Worm (Caenorhabditis elegans) whole organism, L3 larva: ENCODE data around the gene R74.8.

Experiments used
- R02D3.7 ChIP-seq: fragments of 150-350 bp; optimal IDR thresholded peaks from 2 replicates; lab custom pipeline; 2014; ENCODE audit warnings: missing biosample characterization, missing genetic modification characterization
- ZK546.5 ChIP-seq: sonication (generic microtip); optimal IDR thresholded peaks from 2 replicates; lab custom pipeline; 2017; ENCODE audit warnings: missing biosample characterization, missing genetic modification characterization
- aly-2 ChIP-seq: fragments of 150-350 bp; optimal IDR thresholded peaks from 2 replicates; lab custom pipeline; 2014; ENCODE audit warnings: missing biosample characterization, missing genetic modification characterization
- ama-1 ChIP-seq: fragments of 150-350 bp; optimal IDR thresholded peaks from 2 replicates; lab custom pipeline; 2018
- ceh-16 ChIP-seq: sonication (generic microtip); optimal IDR thresholded peaks from 2 replicates; lab custom pipeline; 2017; ENCODE audit warnings: missing biosample characterization, missing genetic modification characterization
- ceh-28 ChIP-seq: fragments of 150-350 bp; optimal IDR thresholded peaks from 2 replicates; lab custom pipeline; 2014; ENCODE audit warnings: missing biosample characterization, missing genetic modification reagents, missing genetic modification characterization
- ceh-9 ChIP-seq: sonication (generic microtip); optimal IDR thresholded peaks from 2 replicates; lab custom pipeline; 2018; ENCODE audit warnings: missing biosample characterization, missing genetic modification characterization
- daf-12 ChIP-seq: fragments of 150-350 bp; optimal IDR thresholded peaks from 2 replicates; lab custom pipeline; 2014; ENCODE audit warnings: missing biosample characterization, missing genetic modification reagents, missing genetic modification characterization
- egl-27 ChIP-seq: sonication (generic microtip); optimal IDR thresholded peaks from 4 replicates; lab custom pipeline; 2017; ENCODE audit warnings: missing biosample characterization, missing genetic modification reagents, missing genetic modification characterization
- egl-5 ChIP-seq: fragments of 150-350 bp; optimal IDR thresholded peaks from 2 replicates; lab custom pipeline; 2017; ENCODE audit warnings: missing biosample characterization, missing genetic modification reagents, missing genetic modification characterization, inconsistent platforms
- elt-1 ChIP-seq: fragments of 150-350 bp; optimal IDR thresholded peaks from 2 replicates; lab custom pipeline; 2014; ENCODE audit warnings: missing biosample characterization, missing genetic modification characterization
- elt-2 ChIP-seq: sonication (generic microtip); optimal IDR thresholded peaks from 2 replicates; lab custom pipeline; 2016; ENCODE audit warnings: missing genetic modification reagents, mild to moderate bottlenecking, missing genetic modification characterization, missing compliant biosample characterization
- elt-3 ChIP-seq, 3 experiments: fragments of 150-350 bp in 1 of 3; sonication (generic microtip) in 2 of 3; optimal IDR thresholded peaks; 2 replicates in 2 of 3; 4 replicates in 1 of 3; lab custom pipeline; 2014 to 2017; ENCODE audit warnings: missing biosample characterization in 3 of 3, missing genetic modification characterization in 3 of 3
- eor-1 ChIP-seq, 2 experiments: fragments of 150-350 bp; optimal IDR thresholded peaks; 2 replicates each; lab custom pipeline; 2014 to 2018; ENCODE audit warnings: missing biosample characterization in 2 of 2, missing genetic modification characterization in 2 of 2
- fkh-10 ChIP-seq: sonication (generic microtip); optimal IDR thresholded peaks from 2 replicates; lab custom pipeline; 2017; ENCODE audit warnings: missing biosample characterization, missing genetic modification reagents, missing genetic modification characterization
- fkh-2 ChIP-seq: fragments of 150-350 bp; optimal IDR thresholded peaks from 2 replicates; lab custom pipeline; 2014; ENCODE audit warnings: missing biosample characterization, missing genetic modification reagents, missing genetic modification characterization
- fos-1 ChIP-seq: fragments of 150-350 bp; optimal IDR thresholded peaks from 2 replicates; lab custom pipeline; 2014; ENCODE audit warnings: missing biosample characterization, missing genetic modification characterization
- lin-39 ChIP-seq: fragments of 150-350 bp; optimal IDR thresholded peaks from 2 replicates; lab custom pipeline; 2018; ENCODE audit warnings: missing biosample characterization, missing genetic modification reagents, missing genetic modification characterization
- lsy-12 ChIP-seq: sonication (generic microtip); optimal IDR thresholded peaks from 2 replicates; lab custom pipeline; 2016; ENCODE audit warnings: mild to moderate bottlenecking, missing genetic modification characterization, missing compliant biosample characterization
- mdl-1 ChIP-seq: fragments of 150-350 bp; optimal IDR thresholded peaks from 2 replicates; lab custom pipeline; 2014; ENCODE audit warnings: missing biosample characterization, missing genetic modification characterization
- mml-1 ChIP-seq: fragments of 150-350 bp; sonication (generic microtip); optimal IDR thresholded peaks from 3 replicates; lab custom pipeline; 2014; ENCODE audit warnings: missing biosample characterization, missing genetic modification characterization
- nfya-1 ChIP-seq: sonication (generic microtip); optimal IDR thresholded peaks from 2 replicates; lab custom pipeline; 2017; ENCODE audit warnings: missing genetic modification characterization, mild to moderate bottlenecking, missing compliant biosample characterization, antibody characterized with exemption, moderate library complexity; ENCODE audit not compliant: insufficient read depth
- nhr-12 ChIP-seq: fragments of 150-350 bp; optimal IDR thresholded peaks from 2 replicates; lab custom pipeline; 2014; ENCODE audit warnings: missing biosample characterization, missing genetic modification characterization
- nhr-23 ChIP-seq: fragments of 150-350 bp; optimal IDR thresholded peaks from 2 replicates; lab custom pipeline; 2014; ENCODE audit warnings: missing biosample characterization, missing genetic modification reagents, missing genetic modification characterization
- nhr-237 ChIP-seq: fragments of 150-350 bp; optimal IDR thresholded peaks from 2 replicates; lab custom pipeline; 2014; ENCODE audit warnings: missing biosample characterization, missing genetic modification characterization
- nhr-25 ChIP-seq: sonication (generic microtip); optimal IDR thresholded peaks from 2 replicates; lab custom pipeline; 2017; ENCODE audit warnings: missing biosample characterization, missing genetic modification characterization
- nhr-28 ChIP-seq: fragments of 150-350 bp; optimal IDR thresholded peaks from 2 replicates; lab custom pipeline; 2014; ENCODE audit warnings: missing biosample characterization, missing genetic modification characterization
- nhr-43 ChIP-seq: sonication (generic microtip); optimal IDR thresholded peaks from 2 replicates; lab custom pipeline; 2016; ENCODE audit warnings: mild to moderate bottlenecking, missing genetic modification characterization, missing compliant biosample characterization; ENCODE audit not compliant: poor library complexity, severe bottlenecking
- nhr-67 ChIP-seq: fragments of 150-350 bp; optimal IDR thresholded peaks from 2 replicates; lab custom pipeline; 2014; ENCODE audit warnings: missing biosample characterization, missing genetic modification characterization
- nhr-76 ChIP-seq: fragments of 150-350 bp; sonication (generic microtip); optimal IDR thresholded peaks from 5 replicates; lab custom pipeline; 2014; ENCODE audit warnings: missing biosample characterization, missing genetic modification characterization
- nhr-77 ChIP-seq: fragments of 150-350 bp; optimal IDR thresholded peaks from 2 replicates; lab custom pipeline; 2014; ENCODE audit warnings: missing biosample characterization, missing genetic modification characterization
- pha-4 ChIP-seq: fragments of 150-350 bp; optimal IDR thresholded peaks from 2 replicates; lab custom pipeline; 2014; ENCODE audit warnings: missing biosample characterization, missing genetic modification reagents, missing genetic modification characterization
- pqm-1 ChIP-seq: fragments of 150-350 bp; optimal IDR thresholded peaks from 2 replicates; lab custom pipeline; 2017; ENCODE audit warnings: missing biosample characterization, missing genetic modification characterization, inconsistent platforms
- sea-2 ChIP-seq: fragments of 150-350 bp; sonication (generic microtip); optimal IDR thresholded peaks from 4 replicates; lab custom pipeline; 2014; ENCODE audit warnings: missing biosample characterization, missing genetic modification reagents, missing genetic modification characterization
- snpc-4 ChIP-seq: fragments of 150-350 bp; optimal IDR thresholded peaks from 2 replicates; lab custom pipeline; 2014; ENCODE audit warnings: missing biosample characterization, missing genetic modification characterization
- tbx-2 ChIP-seq: sonication (generic microtip); optimal IDR thresholded peaks from 2 replicates; lab custom pipeline; 2016; ENCODE audit warnings: mild to moderate bottlenecking, missing genetic modification characterization, missing compliant biosample characterization
- unc-39 ChIP-seq: sonication (generic microtip); optimal IDR thresholded peaks from 4 replicates; lab custom pipeline; 2017; ENCODE audit warnings: missing biosample characterization, missing genetic modification characterization
- unc-62 ChIP-seq: fragments of 150-350 bp; sonication (generic microtip); optimal IDR thresholded peaks from 4 replicates; lab custom pipeline; 2014; ENCODE audit warnings: missing biosample characterization, missing genetic modification reagents, missing genetic modification characterization
- zag-1 ChIP-seq: fragments of 150-350 bp; optimal IDR thresholded peaks from 2 replicates; lab custom pipeline; 2014; ENCODE audit warnings: missing biosample characterization, missing genetic modification characterization
- ztf-11 ChIP-seq: fragments of 150-350 bp; optimal IDR thresholded peaks from 2 replicates; lab custom pipeline; 2014; ENCODE audit warnings: missing biosample characterization, missing genetic modification characterization
- ztf-4 ChIP-seq: fragments of 150-350 bp; optimal IDR thresholded peaks from 2 replicates; lab custom pipeline; 2014; ENCODE audit warnings: missing biosample characterization, missing genetic modification characterization

R74.8 gene

DNA sequence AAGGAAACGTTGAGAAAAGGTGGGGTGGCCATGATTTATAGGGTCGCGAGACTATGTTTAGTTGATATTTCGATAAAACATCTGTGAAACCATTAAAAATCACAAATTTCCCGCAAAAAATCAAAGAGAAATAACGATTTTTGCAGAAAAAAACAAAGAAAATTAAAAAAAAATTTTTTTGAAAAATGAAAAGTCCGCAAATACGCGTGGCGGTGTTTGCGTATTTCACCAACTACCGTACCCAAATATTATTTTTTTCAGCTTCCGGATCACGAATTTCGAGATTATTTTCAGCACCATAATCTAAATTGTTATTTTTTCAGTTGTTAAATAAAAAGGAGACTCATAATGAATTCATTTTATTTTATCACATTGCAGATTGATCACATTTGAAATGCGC is 24.0 kb downstream of the R74.8 start:
- TF ChIP-seq nhr-23 = no peak
- TF ChIP-seq unc-39 = no peak
- TF ChIP-seq fkh-10 = no peak
- no peak for TF ChIP-seq mdl-1 (tag; lab: Kevin White, UChicago)
- TF ChIP-seq nhr-76 (tag; lab: Kevin White, UChicago) = no peak
- no peak for TF ChIP-seq eor-1 (tag; optimal IDR thresholded peaks at IDR 0.05; lab: Kevin White, UChicago)
- no peak for TF ChIP-seq elt-2 (tag; lab: Kevin White, UChicago)
- no peak for TF ChIP-seq ztf-4 (tag; lab: Kevin White, UChicago)
- no peak for TF ChIP-seq elt-1
- no peak for TF ChIP-seq elt-3 (tag; optimal IDR thresholded peaks at IDR 0.05; lab: Kevin White, UChicago)
- no peak for TF ChIP-seq mml-1 (tag; lab: Kevin White, UChicago)
- no peak for TF ChIP-seq ztf-11 (tag; lab: Kevin White, UChicago)
- no peak for TF ChIP-seq R02D3.7
- no peak for TF ChIP-seq nhr-77 (tag; lab: Kevin White, UChicago)
- no peak for TF ChIP-seq lsy-12 (tag; lab: Kevin White, UChicago)
- no peak for TF ChIP-seq ZK546.5 (tag; lab: Kevin White, UChicago)
- no peak for TF ChIP-seq zag-1 (tag; lab: Kevin White, UChicago)

DNA sequence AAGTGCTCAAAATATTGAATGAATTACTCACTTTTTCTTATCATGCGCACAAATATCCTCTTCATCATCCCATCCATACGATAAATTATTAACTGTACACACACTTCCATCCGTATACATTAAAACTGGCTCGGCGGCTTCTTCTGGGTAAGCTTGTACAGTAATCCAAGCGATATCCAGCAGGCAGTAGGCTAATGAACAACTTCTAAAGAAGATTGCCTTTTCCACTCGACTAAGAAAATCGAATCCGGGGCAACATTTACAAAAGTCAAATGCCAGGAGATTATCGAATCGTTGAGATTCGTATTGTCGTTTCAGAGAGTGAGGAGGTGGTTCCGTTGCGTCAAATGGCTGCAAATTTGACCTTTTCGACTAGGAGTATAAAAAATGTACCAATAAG is 25.3 kb downstream of the R74.8 start:
- TF ChIP-seq unc-39 (no peak), tbx-2 (tag; lab: Kevin White, UChicago) (no peak), nhr-23 (no peak), nhr-43 (tag; lab: Kevin White, UChicago) (no peak), nhr-25 (tag; lab: Kevin White, UChicago) (no peak), aly-2 (tag; lab: Kevin White, UChicago) (no peak), elt-3 (tag; optimal IDR thresholded peaks at IDR 0.05; lab: Kevin White, UChicago) (no peak), nfya-1 (no peak), elt-2 (tag; lab: Kevin White, UChicago) (no peak), egl-27 (tag; lab: Kevin White, UChicago) (no peak)

DNA sequence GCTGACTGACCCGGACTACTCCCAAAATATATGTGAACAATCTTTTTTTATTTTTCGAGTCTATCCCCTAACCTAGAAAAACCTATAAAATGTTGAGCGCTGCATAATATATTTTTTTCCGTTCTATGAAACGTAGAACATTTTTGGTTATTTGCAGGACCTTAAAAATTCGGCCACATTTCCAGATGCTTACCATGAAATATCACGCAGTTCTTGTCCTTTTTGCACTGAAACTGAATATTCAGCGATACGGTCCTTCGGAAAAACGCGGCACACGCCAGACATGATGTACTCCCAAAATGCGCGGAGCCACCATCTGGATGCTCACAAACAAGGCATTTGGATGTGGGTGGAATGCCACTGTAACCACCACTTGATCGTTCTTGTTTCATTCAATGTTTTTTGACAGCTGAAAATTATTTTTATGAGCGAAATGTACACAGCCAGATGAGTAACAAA is 26.8 kb downstream of the R74.8 start, which contains the start of gene nhr-20:
Gene nhr-20 (minus strand): TSS at position 409 of the 459 bp plus-strand sequence.
- no peak for TF ChIP-seq ztf-4 (tag; lab: Kevin White, UChicago)
- no peak for TF ChIP-seq egl-5
- TF ChIP-seq nhr-23 = no peak
- no peak for TF ChIP-seq nhr-67 (tag; lab: Kevin White, UChicago)
- TF ChIP-seq elt-1 = no peak
- TF ChIP-seq fkh-2 (tag; lab: Kevin White, UChicago) = no peak
- TF ChIP-seq nhr-76 (tag; lab: Kevin White, UChicago) = no peak
- no peak for TF ChIP-seq daf-12 (tag; lab: Kevin White, UChicago)
- TF ChIP-seq, all 47 proteins: peak for 0

DNA sequence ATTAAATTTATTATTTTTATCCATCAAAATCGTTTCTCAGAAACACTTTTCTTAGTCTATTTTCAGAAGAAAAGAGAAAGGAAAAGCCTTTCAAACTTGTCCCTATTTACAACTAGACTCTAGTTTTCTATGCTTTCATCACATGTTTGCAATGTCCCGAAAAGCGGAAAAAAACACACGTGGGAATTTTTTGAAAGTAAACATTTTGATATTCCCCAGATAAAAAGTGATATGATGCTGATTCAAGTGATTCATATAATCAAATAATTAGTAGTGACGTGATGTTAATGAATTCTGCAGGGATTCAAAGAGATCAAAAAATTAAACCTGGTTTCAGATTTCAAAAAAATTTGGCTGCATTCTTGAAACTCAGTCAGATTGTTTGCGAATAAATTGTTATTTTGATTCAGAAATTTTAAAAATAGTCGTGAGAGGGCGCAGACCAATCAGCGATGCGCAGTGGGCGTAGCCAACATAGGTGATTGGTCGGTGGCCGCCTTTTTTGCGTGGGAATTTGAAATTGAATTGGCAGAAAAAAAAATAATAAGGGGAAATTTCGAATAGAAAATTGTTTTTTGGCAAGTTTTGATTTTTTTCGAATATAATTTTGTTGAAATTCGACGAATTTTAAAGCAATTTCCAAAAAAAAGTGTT is 28.7 kb downstream of the R74.8 start:
- TF ChIP-seq nhr-28 (tag; lab: Kevin White, UChicago) (no peak), eor-1 (tag; optimal IDR thresholded peaks at IDR 0.05; lab: Kevin White, UChicago) (no peak), nfya-1 (peak; percentile 80), unc-62 (no peak), ztf-4 (tag; lab: Kevin White, UChicago) (no peak), elt-1 (no peak)
- TF ChIP-seq, all 47 proteins: peak for 1

DNA sequence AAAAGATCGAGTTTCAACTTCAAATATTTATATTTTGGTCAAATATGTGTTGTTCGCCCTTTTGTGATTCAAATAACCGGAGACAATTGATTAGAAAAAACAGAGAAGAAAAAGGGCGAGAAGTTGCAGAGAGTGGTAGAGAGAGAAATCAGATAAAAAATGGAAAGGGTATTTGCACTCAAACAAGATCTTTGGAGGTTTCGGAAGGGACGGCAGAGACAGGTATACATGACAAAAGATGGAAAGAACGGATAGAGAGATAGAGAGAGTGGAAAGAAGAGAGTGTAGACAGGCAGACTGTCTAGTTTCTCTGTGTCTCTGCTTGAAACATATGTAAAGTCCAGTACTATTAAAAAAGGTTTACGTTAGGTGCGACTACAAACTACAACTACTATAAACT is 30.1 kb downstream of the R74.8 start:
- no peak for TF ChIP-seq lin-39 (tag; lab: Kevin White, UChicago)
- TF ChIP-seq nhr-67 (tag; lab: Kevin White, UChicago) = no peak
- no peak for TF ChIP-seq zag-1 (tag; lab: Kevin White, UChicago)
- peak; percentile 4 for TF ChIP-seq ama-1 (lab: Kevin White, UChicago)
- TF ChIP-seq nhr-43 (tag; lab: Kevin White, UChicago) = peak; percentile 39
- TF ChIP-seq snpc-4 (tag; lab: Kevin White, UChicago) = no peak
- no peak for TF ChIP-seq elt-3 (tag; optimal IDR thresholded peaks at IDR 0.05; lab: Kevin White, UChicago)
- no peak for TF ChIP-seq nhr-12 (tag; lab: Kevin White, UChicago)
- TF ChIP-seq nhr-237 (tag; lab: Kevin White, UChicago) = no peak
- no peak for TF ChIP-seq elt-2 (tag; lab: Kevin White, UChicago)
- no peak for TF ChIP-seq fkh-10
- peak; percentile 37 for TF ChIP-seq pha-4 (tag; lab: Kevin White, UChicago)
- TF ChIP-seq ceh-9 (tag; lab: Kevin White, UChicago) = no peak
- no peak for TF ChIP-seq ceh-16 (tag; lab: Kevin White, UChicago)
- no peak for TF ChIP-seq mdl-1 (tag; lab: Kevin White, UChicago)
- TF ChIP-seq ztf-11 (tag; lab: Kevin White, UChicago) = no peak
- no peak for TF ChIP-seq ZK546.5 (tag; lab: Kevin White, UChicago)
- TF ChIP-seq fkh-2 (tag; lab: Kevin White, UChicago) = no peak
- no peak for TF ChIP-seq lsy-12 (tag; lab: Kevin White, UChicago)
- peak; percentile 20 for TF ChIP-seq nfya-1
- no peak for TF ChIP-seq nhr-76 (tag; lab: Kevin White, UChicago)
- no peak for TF ChIP-seq nhr-77 (tag; lab: Kevin White, UChicago)
- no peak for TF ChIP-seq daf-12 (tag; lab: Kevin White, UChicago)
- peak; percentile 81 for TF ChIP-seq nhr-25 (tag; lab: Kevin White, UChicago)
- TF ChIP-seq fos-1 (tag; lab: Kevin White, UChicago) = no peak
- TF ChIP-seq unc-39 = no peak
- no peak for TF ChIP-seq egl-27 (tag; lab: Kevin White, UChicago)
- TF ChIP-seq sea-2 = no peak
- TF ChIP-seq pqm-1 (tag; lab: Kevin White, UChicago) = no peak
- no peak for TF ChIP-seq ceh-28 (tag; lab: Kevin White, UChicago)
- TF ChIP-seq tbx-2 (tag; lab: Kevin White, UChicago) = no peak
